Worm (Caenorhabditis elegans) whole organism, L4 larva: ENCODE measurements around the gene clec-51.

ENCODE experiments used
- skn-1 ChIP-seq: fragments of 150-350 bp; optimal IDR thresholded peaks from 2 replicates; lab custom pipeline; 2014; ENCODE audit warnings: missing biosample characterization, missing genetic modification characterization
- ztf-11 ChIP-seq: fragments of 150-350 bp; optimal IDR thresholded peaks from 2 replicates; lab custom pipeline; 2014; ENCODE audit warnings: missing biosample characterization, missing genetic modification characterization

ce11 chrIV:8113161-8113560 lies 50.4 kb downstream of the clec-51 start, which contains the start of gene Y42H9AR.1:
- TF ChIP-seq skn-1 (tag; lab: Kevin White, UChicago) (no peak), ztf-11 (tag; lab: Kevin White, UChicago) (no peak)
